Worm (Caenorhabditis elegans): ENCODE measurements around the gene nhr-120.

DNA sequence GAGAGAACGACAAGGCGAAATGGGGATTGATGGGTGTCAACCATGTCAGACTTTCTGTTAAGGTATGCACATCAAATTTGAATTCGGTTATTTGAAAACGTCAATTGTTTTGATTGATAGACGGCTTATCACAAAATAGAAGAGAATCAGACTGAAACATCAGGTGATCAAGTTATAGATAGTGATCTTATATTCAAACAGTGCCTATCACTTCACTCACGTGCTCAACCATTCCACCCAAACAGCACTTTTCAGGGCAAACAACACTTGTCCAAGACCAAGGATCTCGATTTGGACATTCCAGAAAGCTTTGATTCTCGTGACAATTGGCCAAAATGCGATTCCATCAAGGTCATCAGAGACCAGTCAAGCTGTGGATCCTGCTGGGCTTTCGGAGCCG is 32.8 kb downstream of the nhr-120 start:
- TF ChIP-seq ztf-4 (tag; optimal IDR thresholded peaks at IDR 0.05) = no peak
- TF ChIP-seq lsy-2 (tag; optimal IDR thresholded peaks at IDR 0.05) = no peak
- TF ChIP-seq unc-86 (tag; optimal IDR thresholded peaks at IDR 0.05) = no peak
- no peak for TF ChIP-seq ama-1 (optimal IDR thresholded peaks at IDR 0.05)
- TF ChIP-seq nhr-12 (tag; optimal IDR thresholded peaks at IDR 0.05) = no peak
- no peak for TF ChIP-seq lin-39 (tag; optimal IDR thresholded peaks at IDR 0.05)
- no peak for TF ChIP-seq ces-1 (GFP tag; optimal IDR thresholded peaks at IDR 0.05)
- no peak for TF ChIP-seq tlp-1 (tag; optimal IDR thresholded peaks at IDR 0.05)
- no peak for TF ChIP-seq unc-98 (GFP tag; IDR thresholded peaks at IDR 0.05)
- no peak for TF ChIP-seq egl-27 (tag; optimal IDR thresholded peaks at IDR 0.05)
- TF ChIP-seq nhr-84 (tag; optimal IDR thresholded peaks at IDR 0.05) = no peak
- no peak for TF ChIP-seq nhr-71 (tag; optimal IDR thresholded peaks at IDR 0.05)
- no peak for TF ChIP-seq pax-3 (tag; optimal IDR thresholded peaks at IDR 0.05)
- no peak for TF ChIP-seq dpl-1 (GFP tag; optimal IDR thresholded peaks at IDR 0.05)
